Fruit fly (Drosophila melanogaster): ENCODE measurements around the gene Snoo.

Snoo gene

DNA sequence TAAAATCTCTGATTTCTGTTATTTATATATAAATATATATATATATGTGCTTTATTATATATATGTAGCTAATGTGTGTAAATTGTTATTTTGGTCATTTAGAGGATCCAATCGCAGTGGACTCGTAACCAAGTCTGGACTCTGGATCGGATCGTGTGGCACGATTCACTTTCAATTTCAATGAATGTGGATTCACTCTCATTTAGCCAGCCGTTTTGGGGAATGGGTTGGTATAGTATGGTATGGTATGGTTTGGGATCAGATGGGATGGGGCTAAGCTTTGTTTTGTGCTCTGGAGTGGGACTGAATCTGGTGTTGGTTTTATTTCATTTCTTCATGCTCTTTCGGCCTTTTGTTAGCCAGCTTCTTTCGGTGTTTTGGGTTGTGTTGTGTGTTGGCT is 122.3 kb downstream of the Snoo start:
- TF ChIP-seq CG11504 (tag; optimal IDR thresholded peaks at IDR 0.05) (no peak), gsb-n (tag; optimal IDR thresholded peaks at IDR 0.05) (peak; percentile 27), emc (GFP tag; optimal IDR thresholded peaks at IDR 0.05) (no peak), CG33557 (GFP tag; optimal IDR thresholded peaks at IDR 0.05) (peak; percentile 25), Ptx1 (GFP tag; IDR thresholded peaks at IDR 0.05) (no peak), gfzf (GFP tag; optimal IDR thresholded peaks at IDR 0.05) (no peak), yki (optimal IDR thresholded peaks at IDR 0.05) (no peak), CG31388 (GFP tag; optimal IDR thresholded peaks at IDR 0.05) (no peak), Blimp-1 (GFP tag; optimal IDR thresholded peaks at IDR 0.05) (peak; percentile 97), CG5245 (GFP tag; optimal IDR thresholded peaks at IDR 0.05) (no peak), zfh1 (GFP tag; IDR thresholded peaks at IDR 0.05) (no peak), Chrac-16 (GFP tag; optimal IDR thresholded peaks at IDR 0.05) (no peak)

DNA sequence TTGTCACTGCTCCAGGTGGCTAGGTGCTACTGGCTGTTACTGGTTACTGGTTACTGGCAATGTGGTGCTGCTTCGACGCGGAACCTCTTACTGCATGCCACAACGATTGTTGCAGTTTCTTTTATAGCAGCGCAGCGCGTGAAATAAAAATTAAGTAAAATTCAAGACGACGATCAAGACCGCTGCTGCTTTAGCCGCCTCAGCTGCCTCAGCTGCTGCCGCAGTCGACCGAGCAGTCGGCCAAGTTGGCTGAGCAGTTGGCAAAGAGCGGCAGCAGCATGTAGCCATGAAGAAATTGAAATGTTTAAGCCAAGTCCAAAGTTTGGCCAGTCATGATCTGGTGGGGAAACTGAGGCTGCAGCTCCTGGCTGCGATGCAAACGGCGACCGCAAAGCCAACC is 123.3 kb downstream of the Snoo start, which contains the start of gene TwdlE:
TSS of gene TwdlE (minus strand) at position 101 of the 400 bp plus-strand sequence.
- TF ChIP-seq Dip2 (GFP tag; IDR thresholded peaks at IDR 0.05): no peak
- no peak for TF ChIP-seq chm (GFP tag; IDR thresholded peaks at IDR 0.05)
- no peak for TF ChIP-seq Myb (GFP tag; optimal IDR thresholded peaks at IDR 0.05)
- no peak for TF ChIP-seq Dp (GFP tag; optimal IDR thresholded peaks at IDR 0.05)
- no peak for TF ChIP-seq BEAF-32 (GFP tag; optimal IDR thresholded peaks at IDR 0.05)
- TF ChIP-seq toy (GFP tag; IDR thresholded peaks at IDR 0.05): no peak
- no peak for TF ChIP-seq Sox100B (GFP tag; optimal IDR thresholded peaks at IDR 0.05)
- TF ChIP-seq CG12155 (GFP tag; optimal IDR thresholded peaks at IDR 0.05): no peak
- TF ChIP-seq mirr (GFP tag; optimal IDR thresholded peaks at IDR 0.05): no peak
- no peak for TF ChIP-seq fd96Cb (tag; optimal IDR thresholded peaks at IDR 0.05)
- no peak for TF ChIP-seq Stat92E (GFP tag; optimal IDR thresholded peaks at IDR 0.05)
- no peak for TF ChIP-seq cas (GFP tag; IDR thresholded peaks at IDR 0.05)
- no peak for TF ChIP-seq lbe (GFP tag; optimal IDR thresholded peaks at IDR 0.05)
- no peak for TF ChIP-seq insv (GFP tag; optimal IDR thresholded peaks at IDR 0.05)
- no peak for TF ChIP-seq Oaz (GFP tag; IDR thresholded peaks at IDR 0.05)
- no peak for TF ChIP-seq HLH54F (GFP tag; optimal IDR thresholded peaks at IDR 0.05)
- no peak for TF ChIP-seq CG6813 (GFP tag; optimal IDR thresholded peaks at IDR 0.05)
- no peak for TF ChIP-seq CG2202 (tag; optimal IDR thresholded peaks at IDR 0.05)
- TF ChIP-seq CG42726 (GFP tag; IDR thresholded peaks at IDR 0.05; ENCODE audit: partially characterized antibody): no peak

DNA sequence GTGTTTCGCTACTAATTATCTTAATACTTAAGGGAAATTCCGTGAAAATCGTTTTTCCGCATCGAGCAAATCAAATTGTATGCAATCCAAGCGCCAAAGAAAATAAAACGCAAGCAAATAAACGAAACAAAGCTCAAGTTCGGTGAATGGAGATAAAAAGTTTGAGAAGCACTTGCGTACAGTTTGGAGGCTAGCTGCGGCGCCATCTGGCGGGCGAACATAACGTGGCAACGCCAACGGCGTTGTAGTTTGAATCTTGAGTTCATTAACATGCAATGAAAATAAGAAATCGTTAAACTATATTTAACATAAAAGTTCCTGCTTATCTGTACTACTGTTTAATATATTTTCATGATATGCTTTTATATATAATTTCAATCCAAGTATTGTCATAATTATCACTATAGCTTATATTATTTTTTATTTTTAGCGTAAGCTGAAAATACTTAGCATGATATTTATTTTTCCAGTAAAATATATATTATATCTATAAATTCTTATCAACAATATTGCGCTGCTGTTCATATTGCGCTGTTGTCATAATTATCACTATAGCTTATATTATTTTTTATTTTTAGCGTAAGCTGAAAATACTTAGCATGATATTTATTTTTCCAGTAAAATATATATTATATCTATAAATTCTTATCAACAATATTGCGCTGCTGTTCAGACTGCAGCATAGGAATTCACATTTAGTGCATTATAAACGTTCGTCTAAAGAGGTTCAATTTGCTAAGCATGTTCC is 127.4 kb downstream of the Snoo start, which contains the start of gene lectin-28C:
TSS of gene lectin-28C (plus strand) at position 698 of the 748 bp plus-strand sequence.
- TF ChIP-seq slbo (GFP tag; IDR thresholded peaks at IDR 0.05) (0 out of 2 replicates have a peak, but pooled peaks have one; percentile 32), Dll (GFP tag; IDR thresholded peaks at IDR 0.05; ENCODE audit: partially characterized antibody) (peak; percentile 22; the same call in 1 of the 4 replicates), CG3163 (GFP tag; optimal IDR thresholded peaks at IDR 0.05) (peak; percentile 27), CG2199 (GFP tag; IDR thresholded peaks at IDR 0.05) (peak; percentile 99), cad (GFP tag; optimal IDR thresholded peaks at IDR 0.05) (peak; percentile 94), Deaf1 (tag; optimal IDR thresholded peaks at IDR 0.05) (peak; percentile 8), Pdp1 (GFP tag; optimal IDR thresholded peaks at IDR 0.05) (peak in 1 of 2 experiments; percentile 1), Abd-B (GFP tag; optimal IDR thresholded peaks at IDR 0.05) (peak; percentile 87), CG8290 (GFP tag; optimal IDR thresholded peaks at IDR 0.05) (peak; percentile 45), CG8290 (tag; optimal IDR thresholded peaks at IDR 0.05) (peak in 1 of 2 experiments; percentile 22), vvl (GFP tag; IDR thresholded peaks at IDR 0.05) (peak; percentile 47; the same call in 1 of the 2 replicates), pzg (GFP tag; optimal IDR thresholded peaks at IDR 0.05) (peak; percentile 16), otp (GFP tag; IDR thresholded peaks at IDR 0.05) (0 out of 3 replicates have a peak, but pooled peaks have one; percentile 44), ind (GFP tag; optimal IDR thresholded peaks at IDR 0.05) (peak; percentile 22), CG11456 (GFP tag; IDR thresholded peaks at IDR 0.05) (peak; percentile 60; the same call in 1 of the 3 replicates), Ets97D (GFP tag; optimal IDR thresholded peaks at IDR 0.05) (peak; percentile 36), CG13287 (GFP tag; IDR thresholded peaks at IDR 0.05; ENCODE audit: partially characterized antibody) (peak; percentile 65), Hr51 (GFP tag; optimal IDR thresholded peaks at IDR 0.05) (peak in 1 of 2 experiments; percentile 4)

All from whole organism, embryonic.